Fruit fly (Drosophila melanogaster) whole organism, larva: ENCODE data around the gene Rbf.

ENCODE experiments used
- noc ChIP-seq: fragments of 200-800 bp; sonication (Bioruptor generic); optimal IDR thresholded peaks from 3 replicates; lab custom pipeline; 2019; ENCODE audit warnings: missing biosample characterization, mild to moderate bottlenecking, missing genetic modification characterization, moderate library complexity

Gene Rbf

DNA sequence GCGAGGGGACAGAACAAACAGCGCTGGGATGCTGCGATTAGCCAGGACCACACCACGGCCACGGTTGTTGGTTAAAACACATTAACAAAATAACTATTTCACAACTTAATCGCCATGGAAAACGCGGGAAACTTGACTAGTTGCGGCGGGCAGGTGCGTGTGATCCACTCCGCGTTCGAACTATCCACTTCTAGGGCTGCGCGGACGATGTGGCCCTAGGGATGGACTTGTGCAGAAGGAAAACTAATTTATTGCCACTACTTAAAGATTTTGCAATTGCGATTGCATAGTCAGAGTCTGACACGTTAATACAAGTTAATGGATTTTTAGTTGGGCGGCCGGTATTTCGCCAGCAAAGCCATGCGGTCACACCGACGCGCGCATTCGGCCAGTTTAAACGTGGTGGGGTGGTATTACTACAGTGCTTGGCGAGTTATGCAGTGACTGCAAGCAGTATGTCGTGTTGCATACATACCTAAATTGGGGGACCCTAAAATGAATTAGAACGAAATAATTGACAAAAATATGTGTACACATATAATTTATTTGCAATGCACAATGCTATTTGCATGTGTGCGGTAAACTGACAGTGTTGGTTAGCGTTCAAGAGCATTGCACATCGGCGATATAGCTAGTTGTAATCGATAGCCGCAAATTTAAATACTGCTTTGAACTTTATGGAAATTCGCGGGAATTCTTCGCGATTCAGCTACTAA, at the start of gene Rbf:
Gene Rbf, minus strand, starts transcription at position 323 of the 716 bp plus-strand sequence.
- TF ChIP-seq noc: peak; percentile 3

DNA sequence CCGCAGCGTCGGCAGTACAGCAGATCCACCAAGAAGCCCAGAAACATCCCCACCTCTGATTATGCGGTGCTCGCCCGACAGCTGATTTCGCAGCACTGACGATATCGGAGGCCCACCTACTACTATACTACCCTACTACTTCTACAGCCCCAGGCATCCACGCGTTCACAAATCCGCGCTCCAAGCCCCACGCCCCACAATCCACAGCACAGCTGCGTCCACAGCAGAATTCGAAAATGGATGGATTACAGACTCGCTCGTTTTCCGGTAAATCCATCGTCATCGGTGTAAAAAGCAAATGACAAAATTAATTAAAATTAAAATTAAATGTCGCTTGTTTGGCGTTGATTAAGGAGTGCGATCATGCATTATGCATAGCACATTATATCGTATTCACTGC, 45.8 kb upstream of the Rbf start, which contains the start of gene CG3713:
Gene CG3713, minus strand, starts transcription at position 101 of the 400 bp plus-strand sequence.
- no peak for TF ChIP-seq noc

dm6 chrX:844523-844922, 43.2 kb upstream of the Rbf start, which contains the start of gene CG14635:
Gene CG14635, plus strand, starts transcription at chrX:844823.
- TF ChIP-seq noc: no peak

DNA sequence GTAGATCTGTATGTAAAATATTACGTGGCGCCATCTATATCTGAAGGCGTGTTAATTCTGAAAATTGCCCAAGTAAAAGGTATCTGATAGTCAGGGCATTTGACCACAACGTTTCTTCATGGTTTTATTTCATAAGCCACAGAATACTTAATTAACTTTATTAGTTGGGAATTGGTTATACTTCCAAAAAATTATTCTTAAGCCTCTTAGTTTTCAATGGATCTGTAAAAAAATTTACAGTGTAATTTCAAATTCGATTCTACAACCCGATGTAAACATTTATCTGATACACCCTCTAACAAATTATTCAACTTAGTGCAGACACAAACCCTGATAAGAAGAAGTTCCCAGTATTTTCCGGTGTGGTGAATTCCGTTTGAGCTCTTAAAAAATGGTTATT, 42.2 kb upstream of the Rbf start:
- TF ChIP-seq noc: no peak

DNA sequence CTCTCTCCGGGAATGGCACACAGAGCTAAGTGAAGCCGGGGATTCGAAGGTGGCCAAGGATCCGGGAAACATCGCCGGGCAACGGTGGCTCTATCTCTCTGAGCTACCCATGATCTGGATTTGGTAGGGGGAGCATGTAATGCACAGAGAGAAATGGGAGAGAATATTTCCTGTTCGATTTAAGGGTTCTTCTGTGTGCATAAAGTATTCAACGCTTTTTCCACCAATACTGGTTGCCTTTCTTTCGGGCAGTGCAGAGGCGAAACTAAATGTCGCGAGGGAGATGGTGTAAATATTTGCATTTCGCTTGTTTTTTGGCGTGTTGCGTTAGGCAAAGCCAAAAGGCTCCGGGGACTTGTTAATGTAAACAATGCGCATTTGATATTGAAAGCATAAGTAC, 40.7 kb upstream of the Rbf start:
- no peak for TF ChIP-seq noc

DNA sequence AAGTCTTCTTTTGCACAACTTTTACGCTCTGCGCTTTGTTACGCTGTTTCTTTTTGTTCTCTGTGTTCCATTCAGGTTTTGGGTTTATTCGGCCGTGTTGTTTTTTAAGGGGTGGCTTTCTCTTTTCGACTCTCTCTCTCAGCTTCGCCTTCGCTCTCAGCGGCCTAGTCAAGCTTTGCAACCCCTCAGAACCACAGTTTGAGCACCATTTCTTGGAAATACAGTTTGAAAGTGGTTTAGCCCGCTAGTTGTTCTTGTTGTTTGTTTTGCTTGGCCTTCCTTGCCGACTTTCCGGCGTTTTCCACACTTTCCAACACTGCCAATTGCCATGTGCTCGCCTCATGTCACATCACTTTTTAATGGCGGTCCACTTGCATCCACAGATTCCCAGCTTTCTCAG, 39.8 kb upstream of the Rbf start:
- no peak for TF ChIP-seq noc

DNA sequence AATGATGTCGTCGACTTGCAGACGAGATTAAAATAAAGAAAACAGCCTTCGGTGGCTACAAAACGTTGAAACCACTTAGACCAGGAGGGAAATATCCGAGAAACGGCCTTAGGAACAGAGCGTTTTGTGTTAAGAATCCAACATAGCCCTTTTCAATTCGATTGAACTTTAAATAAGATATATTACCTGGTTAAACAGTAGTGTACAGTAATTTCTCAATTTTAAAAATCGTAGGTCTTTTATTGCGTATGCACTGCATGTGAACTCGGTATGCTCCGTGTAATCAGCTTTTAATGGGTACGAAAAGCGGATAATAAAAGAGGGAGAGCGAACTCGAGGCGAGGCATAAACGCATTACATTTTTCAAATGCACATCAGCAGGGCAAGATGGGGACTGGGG, 36.7 kb upstream of the Rbf start:
- no peak for TF ChIP-seq noc

DNA sequence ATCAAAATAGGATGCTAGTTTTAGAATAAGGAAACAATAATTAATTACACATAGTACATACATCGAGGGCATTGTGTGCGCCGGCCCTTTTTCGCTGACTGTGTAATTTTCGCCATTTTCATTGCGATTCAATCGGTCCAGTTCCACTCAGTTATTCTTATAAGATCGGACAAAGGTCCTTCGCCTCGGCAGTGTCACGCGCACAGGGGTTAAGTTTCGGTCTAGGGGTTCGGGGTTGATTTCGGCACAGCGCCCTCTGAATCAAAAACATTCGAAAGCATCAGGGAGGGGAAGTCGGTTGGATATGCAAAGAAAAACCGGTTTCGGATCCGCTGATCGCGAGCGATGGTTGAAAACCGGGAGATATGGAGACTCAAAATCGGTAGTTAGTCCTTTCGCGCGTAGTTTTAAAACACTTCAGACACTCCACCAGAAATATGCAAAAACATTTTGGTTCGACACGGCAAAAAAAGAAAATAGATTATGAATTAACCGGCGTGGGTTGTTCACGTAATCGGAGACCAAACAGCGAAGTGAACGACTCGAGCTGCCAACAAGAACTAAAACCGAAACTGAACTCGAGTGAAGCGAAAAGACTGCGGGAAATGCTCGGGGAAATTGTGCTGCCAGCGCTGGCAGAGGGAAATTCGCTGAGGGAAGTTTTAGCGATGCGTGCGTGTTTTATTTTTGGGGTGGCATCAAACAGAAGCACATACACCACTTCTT, 34.8 kb upstream of the Rbf start:
- TF ChIP-seq noc: no peak

DNA sequence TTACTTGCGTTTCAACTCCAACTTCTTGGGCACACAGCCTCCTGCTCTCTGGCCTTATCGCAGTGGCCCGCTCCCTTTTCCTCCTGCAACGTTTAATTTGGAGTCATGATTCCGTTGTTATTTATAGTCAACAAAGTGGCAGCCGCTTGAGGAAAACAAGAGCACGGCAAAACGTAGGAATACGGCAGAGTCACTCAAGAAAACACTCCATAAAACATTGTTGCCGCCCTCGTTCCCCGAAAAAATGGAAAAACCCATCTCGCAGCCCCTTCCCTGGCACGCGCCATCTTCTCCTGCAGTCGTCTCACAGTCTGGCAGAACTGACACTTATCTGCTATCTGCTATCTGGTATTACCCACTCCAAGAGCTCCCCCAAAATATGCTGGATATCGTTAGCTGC, 23.7 kb upstream of the Rbf start:
- no peak for TF ChIP-seq noc

DNA sequence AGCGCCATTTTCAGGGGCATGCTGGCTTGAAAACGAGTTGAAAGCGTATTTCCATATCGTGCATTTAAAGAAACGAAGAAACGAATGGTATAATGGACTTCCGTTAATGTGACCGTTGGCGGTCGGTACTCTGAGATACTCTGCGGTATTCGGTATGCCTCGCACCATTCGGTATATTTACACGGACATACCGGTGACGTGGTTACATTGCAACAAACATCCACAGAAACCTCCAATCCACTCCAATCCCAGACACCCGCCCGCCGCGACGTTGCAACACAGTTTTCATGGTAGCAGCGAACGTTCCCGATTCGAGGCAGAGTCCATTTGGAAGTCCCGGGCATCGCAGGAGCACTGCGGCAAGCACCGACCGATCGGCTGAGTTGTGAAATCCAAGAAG, 4.6 kb upstream of the Rbf start, which contains the start of gene Sec22:
Gene Sec22, plus strand, starts transcription at position 170 of the 400 bp plus-strand sequence.
- TF ChIP-seq noc: no peak

DNA sequence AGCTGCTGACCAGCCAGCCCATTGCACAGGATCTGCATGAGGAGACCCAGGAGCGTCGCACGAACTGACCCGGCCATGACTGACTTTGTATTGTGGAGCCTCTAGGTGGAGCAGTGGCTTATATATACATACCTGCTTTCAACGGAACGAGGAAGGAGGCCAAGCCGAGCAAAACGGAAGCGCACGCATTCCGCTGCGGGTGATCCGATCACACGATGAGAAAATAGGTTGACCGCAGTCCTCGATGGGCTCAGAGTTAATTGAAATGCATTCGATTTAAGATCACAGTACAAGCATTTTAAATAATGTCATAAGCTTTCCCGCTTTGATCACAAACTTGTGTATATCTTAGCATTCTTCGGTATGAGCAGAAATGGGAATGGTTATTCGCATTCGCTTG, 3.5 kb upstream of the Rbf start, which contains the start of gene CG13358:
Gene CG13358, minus strand, starts transcription at position 101 of the 400 bp plus-strand sequence.
- no peak for TF ChIP-seq noc

DNA sequence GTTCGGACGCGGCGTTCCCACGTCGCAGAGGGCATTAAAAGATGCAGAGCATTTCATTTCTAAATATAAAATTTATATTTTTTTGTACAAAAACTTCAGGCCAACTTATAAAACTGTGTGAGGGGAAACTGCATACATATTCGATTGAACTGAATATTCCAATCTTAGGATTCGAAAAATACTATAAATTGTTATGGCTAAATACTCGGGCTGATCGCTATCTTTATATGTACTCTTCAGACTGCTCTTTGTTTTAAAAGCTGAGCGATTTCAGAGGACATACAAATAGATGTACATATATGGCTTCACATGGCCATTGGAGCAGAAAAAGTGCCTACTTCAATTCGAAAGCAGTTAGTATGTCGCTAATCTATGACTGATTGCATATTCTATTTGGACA, 2.1 kb upstream of the Rbf start, which contains the start of gene CG13359:
Gene CG13359, minus strand, starts transcription at position 101 of the 400 bp plus-strand sequence.
- no peak for TF ChIP-seq noc

DNA sequence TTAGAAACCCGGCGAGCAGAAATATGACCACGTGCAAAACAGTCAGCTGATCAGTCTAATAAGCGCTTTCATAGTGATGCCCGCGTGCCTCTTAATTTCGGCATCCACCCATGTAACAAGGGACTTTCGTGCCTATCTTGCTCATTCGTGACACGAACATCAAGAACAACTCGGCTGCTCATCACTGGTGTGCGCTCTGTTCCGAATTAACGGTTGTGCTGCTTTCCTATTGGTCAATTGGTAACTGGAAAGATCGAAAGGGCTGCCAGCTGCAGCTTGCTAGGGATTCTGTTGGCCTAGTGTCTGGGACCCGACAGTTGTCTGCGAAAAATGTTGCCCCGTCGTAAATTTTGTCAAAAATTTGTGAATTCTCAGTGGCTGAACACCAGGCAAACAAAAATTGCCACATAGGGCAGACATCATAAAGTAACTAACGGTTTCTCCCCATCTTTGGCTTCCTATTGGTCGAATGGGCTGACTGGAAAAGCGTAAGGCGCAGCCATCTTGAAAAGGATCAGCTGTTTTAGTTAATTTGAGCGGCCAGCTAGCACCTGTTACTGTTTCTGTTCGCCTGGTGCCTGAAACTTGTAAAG, 4.8 kb downstream of the Rbf start:
- TF ChIP-seq noc: peak; percentile 17

dm6 chrX:792923-793322, 8.4 kb downstream of the Rbf start, which contains the start of gene CG16989:
Gene CG16989, plus strand, starts transcription at chrX:793147.
- TF ChIP-seq noc: no peak

dm6 chrX:790039-790597, 11.2 kb downstream of the Rbf start, which contains the start of gene CG13360:
Gene CG13360, minus strand, starts transcription at chrX:790089.
- no peak for TF ChIP-seq noc

- no peak for TF ChIP-seq noc
Observed at dm6 chrX:784456-784855, 16.8 kb downstream of the Rbf start, which contains the start of gene tw. Gene tw, plus strand, starts transcription at chrX:784746.

dm6 chrX:779344-779743, 21.9 kb downstream of the Rbf start:
- no peak for TF ChIP-seq noc
